Worm (Caenorhabditis elegans): ENCODE results near the gene Y54G2A.76.
A peak's percentile ranks its signal among the peaks of the same experiment; 100 is the strongest.

Gene Y54G2A.76

ce11 chrIV:2771692-2772091 is 37.5 kb upstream of the Y54G2A.76 start, which contains the start of gene Y54G2A.11:
Gene Y54G2A.11 (minus strand): TSS chrIV:2771792.
- no peak for TF ChIP-seq dsc-1 (tag; optimal IDR thresholded peaks at IDR 0.05)
- no peak for TF ChIP-seq efl-1 (optimal IDR thresholded peaks at IDR 0.05)
- peak in 1 of 2 experiments; percentile 74 for TF ChIP-seq efl-1 (GFP tag; optimal IDR thresholded peaks at IDR 0.05 in 1 of 2)

DNA sequence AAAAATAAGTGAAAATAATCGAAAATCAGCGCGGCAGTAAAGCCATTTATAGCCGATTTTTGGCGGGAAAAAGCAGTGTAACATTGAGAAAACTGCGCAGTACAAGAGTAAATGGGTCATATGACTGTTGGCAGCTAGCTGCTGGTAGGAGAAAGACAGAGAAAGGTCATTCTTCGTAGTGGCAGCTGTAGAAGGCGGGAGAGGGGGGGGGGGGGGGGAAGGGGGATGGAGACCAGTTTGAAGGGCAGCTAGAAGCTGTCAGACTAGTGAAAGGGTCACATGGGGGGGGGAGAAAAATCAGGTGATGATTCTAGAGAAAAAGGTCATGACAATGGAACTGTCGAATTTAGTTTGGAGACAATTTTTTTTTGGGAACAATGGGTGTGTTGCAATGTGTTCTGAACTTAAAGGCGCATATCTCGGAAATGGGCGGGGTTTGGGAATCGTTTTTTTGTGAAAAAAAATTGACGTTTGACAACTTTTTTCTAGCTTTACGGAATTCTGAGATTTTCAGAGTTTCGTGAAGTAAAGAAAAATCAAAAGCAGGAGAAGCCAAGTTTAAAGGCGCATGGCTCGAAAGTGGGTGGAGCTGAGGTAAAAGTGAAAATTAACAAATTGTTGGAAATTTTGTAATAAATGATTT is 36.9 kb upstream of the Y54G2A.76 start:
- TF ChIP-seq lir-3 (tag; optimal IDR thresholded peaks at IDR 0.05; ENCODE audit: poor library complexity) = no peak
- no peak for TF ChIP-seq dsc-1 (tag; optimal IDR thresholded peaks at IDR 0.05)
- TF ChIP-seq pax-3 (tag; optimal IDR thresholded peaks at IDR 0.05) = peak; percentile 44
- TF ChIP-seq blmp-1 (tag; optimal IDR thresholded peaks at IDR 0.05) = peak; percentile 62
- no peak for TF ChIP-seq fkh-4 (tag; optimal IDR thresholded peaks at IDR 0.05; ENCODE audit: borderline replicate concordance)
- no peak for TF ChIP-seq swsn-7 (tag; optimal IDR thresholded peaks at IDR 0.05)
- TF ChIP-seq vab-15 (tag; optimal IDR thresholded peaks at IDR 0.05) = no peak
- peak; percentile 94 for TF ChIP-seq nhr-85 (tag)
- TF ChIP-seq dpl-1 (GFP tag; optimal IDR thresholded peaks at IDR 0.05) = peak in 2 of 3 experiments; percentile 20 to 45
- TF ChIP-seq nhr-84 (tag; optimal IDR thresholded peaks at IDR 0.05) = no peak
- TF ChIP-seq nhr-12 (tag; optimal IDR thresholded peaks at IDR 0.05) = no peak
- no peak for TF ChIP-seq nhr-11 (tag; optimal IDR thresholded peaks at IDR 0.05)
- TF ChIP-seq alr-1 (tag; optimal IDR thresholded peaks at IDR 0.05; ENCODE audit: borderline replicate concordance) = no peak
- peak; percentile 79 for TF ChIP-seq grh-1 (GFP tag; IDR thresholded peaks at IDR 0.05)
- TF ChIP-seq lin-14 (GFP tag; optimal IDR thresholded peaks at IDR 0.05) = peak; percentile 74
- no peak for TF ChIP-seq ceh-88 (GFP tag; IDR thresholded peaks at IDR 0.05)
- TF ChIP-seq efl-1 (optimal IDR thresholded peaks at IDR 0.05) = no peak
- peak in 1 of 2 experiments; percentile 15 for TF ChIP-seq efl-1 (GFP tag; optimal IDR thresholded peaks at IDR 0.05 in 1 of 2)
- TF ChIP-seq mef-2 (tag; optimal IDR thresholded peaks at IDR 0.05) = no peak
- peak; percentile 28 for TF ChIP-seq mep-1 (tag; optimal IDR thresholded peaks at IDR 0.05)
- peak; percentile 46 for TF ChIP-seq ama-1 (optimal IDR thresholded peaks at IDR 0.05)
- no peak for TF ChIP-seq unc-98 (GFP tag; IDR thresholded peaks at IDR 0.05)
- peak in 1 of 2 experiments; percentile 31 for TF ChIP-seq lin-35 (GFP tag; optimal IDR thresholded peaks at IDR 0.05)
- 0 out of 2 replicates have a peak, but pooled peaks have one; percentile 23 for TF ChIP-seq nhr-19 (GFP tag; conservative IDR thresholded peaks at IDR 0.05)

DNA sequence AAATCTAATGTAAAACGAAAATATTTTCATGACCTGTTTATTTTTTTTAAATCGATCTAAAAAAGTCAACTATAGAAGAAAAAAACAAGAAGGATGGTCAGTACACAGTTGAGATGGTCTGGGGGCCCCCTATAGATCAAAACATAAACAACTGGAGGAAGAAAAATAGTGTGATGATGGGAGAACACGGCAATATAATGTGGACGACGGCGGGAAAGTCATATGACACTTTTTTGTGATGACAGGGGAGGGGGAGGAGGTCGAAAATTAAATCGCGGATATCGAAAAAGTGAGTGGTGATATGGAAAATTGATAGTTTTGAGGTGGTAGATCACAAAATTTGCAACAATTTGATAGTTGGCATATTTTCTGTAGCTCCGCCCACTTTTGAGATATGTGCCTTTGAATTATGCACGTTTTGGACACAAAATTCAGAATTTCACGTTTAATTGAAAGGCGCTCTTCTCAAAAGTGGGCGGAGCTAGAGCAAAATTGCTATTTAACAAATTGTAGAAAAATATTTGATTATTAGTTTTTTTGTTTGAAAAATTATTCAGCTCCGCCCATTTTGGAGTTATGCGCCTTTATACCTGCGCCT is 35.7 kb upstream of the Y54G2A.76 start:
- TF ChIP-seq aly-2 (tag; optimal IDR thresholded peaks at IDR 0.05) = no peak
- TF ChIP-seq zag-1 (tag; optimal IDR thresholded peaks at IDR 0.05) = no peak
- TF ChIP-seq ceh-90 (tag; optimal IDR thresholded peaks at IDR 0.05) = no peak
- TF ChIP-seq skn-1 (tag; optimal IDR thresholded peaks at IDR 0.05) = no peak
- TF ChIP-seq mdl-1 (tag; optimal IDR thresholded peaks at IDR 0.05) = peak in 1 of 2 experiments; percentile 25
- TF ChIP-seq unc-130 (tag; optimal IDR thresholded peaks at IDR 0.05) = no peak
- peak in 1 of 2 experiments; percentile 39 for TF ChIP-seq lin-35 (GFP tag; optimal IDR thresholded peaks at IDR 0.05)
- peak; percentile 57 for TF ChIP-seq nhr-20 (tag; optimal IDR thresholded peaks at IDR 0.05)
- TF ChIP-seq unc-30 (tag; optimal IDR thresholded peaks at IDR 0.05) = no peak
- no peak for TF ChIP-seq fkh-10 (GFP tag; optimal IDR thresholded peaks at IDR 0.05)
- TF ChIP-seq lin-39 (tag; optimal IDR thresholded peaks at IDR 0.05) = no peak
- no peak for TF ChIP-seq nhr-84 (tag; optimal IDR thresholded peaks at IDR 0.05)
- no peak for TF ChIP-seq grh-1 (GFP tag; IDR thresholded peaks at IDR 0.05)
- no peak for TF ChIP-seq ces-1 (GFP tag; optimal IDR thresholded peaks at IDR 0.05)
- peak; percentile 76 for TF ChIP-seq nhr-85 (tag)
- no peak for TF ChIP-seq C34B4.2 (tag; optimal IDR thresholded peaks at IDR 0.05)
- TF ChIP-seq unc-62 (GFP tag; optimal IDR thresholded peaks at IDR 0.05) = no peak
- peak; percentile 86 for TF ChIP-seq blmp-1 (tag; optimal IDR thresholded peaks at IDR 0.05)
- TF ChIP-seq vab-15 (tag; optimal IDR thresholded peaks at IDR 0.05) = no peak
- peak; percentile 8 for TF ChIP-seq sup-37 (GFP tag; optimal IDR thresholded peaks at IDR 0.05)
- TF ChIP-seq dpl-1 (GFP tag; optimal IDR thresholded peaks at IDR 0.05) = peak in 2 of 3 experiments; percentile 3 to 22
- no peak for TF ChIP-seq unc-86 (tag; optimal IDR thresholded peaks at IDR 0.05)
- no peak for TF ChIP-seq ztf-4 (tag; optimal IDR thresholded peaks at IDR 0.05)
- no peak for TF ChIP-seq snpc-4 (tag; optimal IDR thresholded peaks at IDR 0.05)
- TF ChIP-seq mef-2 (tag; optimal IDR thresholded peaks at IDR 0.05) = no peak
- peak; percentile 73 for TF ChIP-seq ama-1 (optimal IDR thresholded peaks at IDR 0.05)
- TF ChIP-seq rnt-1 (tag; optimal IDR thresholded peaks at IDR 0.05) = peak; percentile 22
- no peak for TF ChIP-seq tlp-1 (tag; optimal IDR thresholded peaks at IDR 0.05)
- no peak for TF ChIP-seq lin-15B (tag; optimal IDR thresholded peaks at IDR 0.05)
- peak in 1 of 2 experiments; percentile 17 for TF ChIP-seq lsy-2 (tag; optimal IDR thresholded peaks at IDR 0.05)
- no peak for TF ChIP-seq nhr-237 (tag; optimal IDR thresholded peaks at IDR 0.05)
- TF ChIP-seq pag-3 (tag; optimal IDR thresholded peaks at IDR 0.05; ENCODE audit: borderline replicate concordance, insufficient read depth) = peak; percentile 14
- peak; percentile 72 for TF ChIP-seq lin-14 (GFP tag; optimal IDR thresholded peaks at IDR 0.05)
